Fruit fly (Drosophila melanogaster) whole organism: ENCODE data around the gene CG31468.

Experiments used
- CG8478 ChIP-seq: fragments of >200 bp; optimal IDR thresholded peaks from 2 replicates; lab custom pipeline; 2018; ENCODE audit warnings: inconsistent platforms
- EcR ChIP-seq, 2 experiments: fragments of >200 bp; optimal IDR thresholded peaks; 2 replicates each; lab custom pipeline; 2017; ENCODE audit warnings: missing biosample characterization in 2 of 2, missing genetic modification characterization in 2 of 2, missing genetic modification reagents in 2 of 2
- pan ChIP-seq: fragments of >200 bp; optimal IDR thresholded peaks from 2 replicates; lab custom pipeline; 2017
- psq ChIP-seq: fragments of >200 bp; optimal IDR thresholded peaks from 2 replicates; lab custom pipeline; 2017
- usp ChIP-seq: fragments of >200 bp; optimal IDR thresholded peaks from 2 replicates; lab custom pipeline; 2017; ENCODE audit warnings: missing biosample characterization, missing genetic modification characterization, mixed read lengths

- no peak for TF ChIP-seq psq (lab: Kevin White, UChicago)
- TF ChIP-seq usp (GFP tag; lab: Kevin White, UChicago) = no peak
- TF ChIP-seq pan (lab: Kevin White, UChicago) = no peak
- no peak for TF ChIP-seq CG8478
- TF ChIP-seq EcR (GFP tag; optimal IDR thresholded peaks at IDR 0.05; lab: Kevin White, UChicago) = no peak
These were observed 13.2 kb downstream of the CG31468 start for dm6 chr3R:23686924-23687323.
